Worm (Caenorhabditis elegans) whole organism, L2 larva: ENCODE measurements around the gene F26G1.1.

Experiments used
- F13H6.1 ChIP-seq: sonication (generic microtip); optimal IDR thresholded peaks from 2 replicates; lab custom pipeline; 2016; ENCODE audit warnings: missing genetic modification characterization, missing compliant biosample characterization
- Y55F3AM.14 ChIP-seq: fragments of 200-800 bp; sonication (Bioruptor generic); optimal IDR thresholded peaks from 2 replicates; lab custom pipeline; 2018; ENCODE audit warnings: mild to moderate bottlenecking, missing genetic modification characterization, missing compliant biosample characterization
- ZK546.5 ChIP-seq: sonication (generic microtip); optimal IDR thresholded peaks from 2 replicates; lab custom pipeline; 2017; ENCODE audit warnings: missing biosample characterization, missing genetic modification characterization
- aly-2 ChIP-seq: fragments of 150-350 bp; optimal IDR thresholded peaks from 2 replicates; lab custom pipeline; 2014; ENCODE audit warnings: missing biosample characterization, missing genetic modification characterization
- ama-1 ChIP-seq: fragments of 150-350 bp; optimal IDR thresholded peaks from 2 replicates; lab custom pipeline; 2018; ENCODE audit warnings: inconsistent platforms
- blmp-1 ChIP-seq: sonication (generic microtip); optimal IDR thresholded peaks from 2 replicates; lab custom pipeline; 2017; ENCODE audit warnings: missing genetic modification characterization, mild to moderate bottlenecking, missing compliant biosample characterization, antibody characterized with exemption, moderate library complexity; ENCODE audit not compliant: insufficient read depth
- ceh-16 ChIP-seq: fragments of 150-350 bp; optimal IDR thresholded peaks from 2 replicates; lab custom pipeline; 2014; ENCODE audit warnings: missing biosample characterization, missing genetic modification characterization
- ceh-82 ChIP-seq: fragments of 150-350 bp; optimal IDR thresholded peaks from 2 replicates; lab custom pipeline; 2014; ENCODE audit warnings: missing biosample characterization, missing genetic modification characterization
- crh-2 ChIP-seq: sonication (generic microtip); optimal IDR thresholded peaks from 2 replicates; lab custom pipeline; 2017; ENCODE audit warnings: missing biosample characterization, missing genetic modification characterization
- dmd-4 ChIP-seq: sonication (generic microtip); optimal IDR thresholded peaks from 2 replicates; lab custom pipeline; 2017; ENCODE audit warnings: missing biosample characterization, missing genetic modification characterization
- egl-27 ChIP-seq: sonication (generic microtip); optimal IDR thresholded peaks from 3 replicates; lab custom pipeline; 2017; ENCODE audit warnings: missing biosample characterization, missing genetic modification reagents, missing genetic modification characterization
- elt-1 ChIP-seq: fragments of 150-350 bp; optimal IDR thresholded peaks from 2 replicates; lab custom pipeline; 2014; ENCODE audit warnings: missing biosample characterization, missing genetic modification characterization
- elt-3 ChIP-seq: sonication (generic microtip); optimal IDR thresholded peaks from 2 replicates; lab custom pipeline; 2017; ENCODE audit warnings: missing biosample characterization, missing genetic modification characterization
- fos-1 ChIP-seq: fragments of 150-350 bp; optimal IDR thresholded peaks from 2 replicates; lab custom pipeline; 2014; ENCODE audit warnings: missing biosample characterization, missing genetic modification characterization
- gmeb-1 ChIP-seq: fragments of 150-350 bp; optimal IDR thresholded peaks from 2 replicates; lab custom pipeline; 2014; ENCODE audit warnings: missing biosample characterization, missing genetic modification characterization
- lin-11 ChIP-seq: fragments of 150-350 bp; sonication (generic microtip); optimal IDR thresholded peaks from 2 replicates; lab custom pipeline; 2014; ENCODE audit warnings: missing biosample characterization, missing genetic modification characterization, inconsistent platforms, mixed read lengths
- lin-13 ChIP-seq: fragments of 150-350 bp; optimal IDR thresholded peaks from 2 replicates; lab custom pipeline; 2014; ENCODE audit warnings: missing biosample characterization, missing genetic modification reagents, missing genetic modification characterization
- lin-39 ChIP-seq: fragments of 150-350 bp; optimal IDR thresholded peaks from 2 replicates; lab custom pipeline; 2014; ENCODE audit warnings: missing biosample characterization, missing genetic modification reagents, missing genetic modification characterization
- lsy-2 ChIP-seq, 2 experiments: fragments of 150-350 bp in 1 of 2; sonication (generic microtip) in 1 of 2; optimal IDR thresholded peaks; 2 replicates each; lab custom pipeline; 2014 to 2017; ENCODE audit warnings: missing biosample characterization in 2 of 2, missing genetic modification characterization in 2 of 2
- mab-5 ChIP-seq: fragments of 150-350 bp; optimal IDR thresholded peaks from 2 replicates; lab custom pipeline; 2014; ENCODE audit warnings: missing biosample characterization, missing genetic modification characterization
- mbf-1 ChIP-seq: sonication (generic microtip); optimal IDR thresholded peaks from 2 replicates; lab custom pipeline; 2017; ENCODE audit warnings: missing biosample characterization, missing genetic modification characterization
- nhr-10 ChIP-seq: sonication (generic microtip); optimal IDR thresholded peaks from 2 replicates; lab custom pipeline; 2017; ENCODE audit warnings: missing biosample characterization, missing genetic modification characterization
- nhr-11 ChIP-seq: fragments of 150-350 bp; optimal IDR thresholded peaks from 2 replicates; lab custom pipeline; 2014; ENCODE audit warnings: missing biosample characterization, missing genetic modification characterization
- nhr-21 ChIP-seq: fragments of 150-350 bp; optimal IDR thresholded peaks from 2 replicates; lab custom pipeline; 2014; ENCODE audit warnings: missing biosample characterization, missing genetic modification characterization
- nhr-237 ChIP-seq: fragments of 150-350 bp; optimal IDR thresholded peaks from 2 replicates; lab custom pipeline; 2014; ENCODE audit warnings: missing biosample characterization, missing genetic modification characterization
- nhr-25 ChIP-seq: fragments of 150-350 bp; sonication (generic microtip); optimal IDR thresholded peaks from 3 replicates; lab custom pipeline; 2014; ENCODE audit warnings: missing biosample characterization, missing genetic modification characterization
- nhr-6 ChIP-seq: fragments of 150-350 bp; optimal IDR thresholded peaks from 2 replicates; lab custom pipeline; 2014; ENCODE audit warnings: missing biosample characterization, missing genetic modification characterization
- nhr-77 ChIP-seq: fragments of 150-350 bp; optimal IDR thresholded peaks from 2 replicates; lab custom pipeline; 2014; ENCODE audit warnings: missing biosample characterization, missing genetic modification characterization
- peb-1 ChIP-seq: fragments of 150-350 bp; optimal IDR thresholded peaks from 2 replicates; lab custom pipeline; 2014; ENCODE audit warnings: missing biosample characterization, missing genetic modification characterization
- sem-4 ChIP-seq: fragments of 150-350 bp; optimal IDR thresholded peaks from 2 replicates; lab custom pipeline; 2014; ENCODE audit warnings: missing biosample characterization, missing genetic modification reagents, missing genetic modification characterization
- sma-3 ChIP-seq: sonication (generic microtip); optimal IDR thresholded peaks from 2 replicates; lab custom pipeline; 2016; ENCODE audit warnings: missing genetic modification reagents, missing genetic modification characterization, missing compliant biosample characterization
- sma-9 ChIP-seq, 2 experiments: fragments of 150-350 bp in 1 of 2; sonication (generic microtip) in 1 of 2; optimal IDR thresholded peaks; 2 replicates each; lab custom pipeline; 2014 to 2016; ENCODE audit warnings: missing genetic modification characterization in 2 of 2, mild to moderate bottlenecking in 1 of 2, missing biosample characterization in 1 of 2, missing compliant biosample characterization in 1 of 2, missing genetic modification reagents in 1 of 2, moderate library complexity in 1 of 2
- unc-55 ChIP-seq: fragments of 150-350 bp; sonication (generic microtip); optimal IDR thresholded peaks from 3 replicates; lab custom pipeline; 2014; ENCODE audit warnings: missing biosample characterization, missing genetic modification reagents, missing genetic modification characterization
- unc-62 ChIP-seq: fragments of 150-350 bp; optimal IDR thresholded peaks from 2 replicates; lab custom pipeline; 2014; ENCODE audit warnings: missing biosample characterization, missing genetic modification reagents, missing genetic modification characterization
- ztf-1 ChIP-seq: fragments of 200-800 bp; sonication (Bioruptor generic); conservative IDR thresholded peaks from 2 replicates; pipeline ENCODE4 v1.3.6; 2022; ENCODE audit warnings: missing genetic modification characterization, missing compliant biosample characterization
- ztf-11 ChIP-seq: sonication (generic microtip); optimal IDR thresholded peaks from 2 replicates; lab custom pipeline; 2017; ENCODE audit warnings: missing biosample characterization, missing genetic modification characterization
- ztf-4 ChIP-seq: fragments of 150-350 bp; optimal IDR thresholded peaks from 2 replicates; lab custom pipeline; 2014; ENCODE audit warnings: missing biosample characterization, missing genetic modification characterization

F26G1.1 gene

DNA sequence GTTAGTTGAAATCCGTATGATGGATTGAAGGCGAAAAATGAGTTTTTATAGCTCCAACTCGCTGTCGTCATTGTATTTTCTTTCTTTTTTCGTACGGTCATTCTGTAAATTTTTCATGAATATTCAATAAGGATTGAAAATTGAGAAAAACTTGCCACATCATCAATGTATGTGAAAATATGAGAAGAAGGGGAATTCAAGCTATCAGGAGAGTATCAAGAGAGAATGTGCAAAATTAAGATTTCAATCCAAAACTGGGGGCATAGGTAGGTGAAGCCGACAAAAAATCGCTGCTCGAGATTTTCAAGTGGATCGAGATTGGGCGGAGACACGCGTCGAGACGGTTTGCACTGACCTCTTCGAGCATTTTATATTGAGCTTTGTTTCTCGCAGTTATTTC, 7.0 kb upstream of the F26G1.1 start, which contains the start of gene nep-12:
TSS of gene nep-12 (minus strand) at position 101 of the 400 bp plus-strand sequence.
- no peak for TF ChIP-seq nhr-25 (tag; lab: Kevin White, UChicago)
- no peak for TF ChIP-seq ceh-16 (tag; lab: Kevin White, UChicago)
- no peak for TF ChIP-seq nhr-237 (tag; lab: Kevin White, UChicago)
- TF ChIP-seq gmeb-1 (tag; lab: Kevin White, UChicago), result no peak
- TF ChIP-seq lin-13 (GFP tag; lab: Kevin White, UChicago), result no peak
- TF ChIP-seq blmp-1, result no peak
- TF ChIP-seq nhr-6, result no peak
- no peak for TF ChIP-seq ceh-82 (tag; lab: Kevin White, UChicago)
- TF ChIP-seq mbf-1 (tag; lab: Kevin White, UChicago), result no peak
- no peak for TF ChIP-seq dmd-4
- TF ChIP-seq unc-55, result no peak
- TF ChIP-seq fos-1 (tag; lab: Kevin White, UChicago), result no peak
- no peak for TF ChIP-seq ama-1 (lab: Kevin White, UChicago)
- TF ChIP-seq unc-62 (GFP tag; lab: Kevin White, UChicago), result no peak
- TF ChIP-seq F13H6.1 (tag; lab: Kevin White, UChicago), result no peak
- no peak for TF ChIP-seq elt-1

- TF ChIP-seq sem-4 (tag; lab: Kevin White, UChicago), result no peak
- no peak for TF ChIP-seq sma-9 (GFP tag; optimal IDR thresholded peaks at IDR 0.05; lab: Kevin White, UChicago)
- TF ChIP-seq sma-9 (tag; optimal IDR thresholded peaks at IDR 0.05; lab: Kevin White, UChicago), result no peak
- TF ChIP-seq ztf-4, result no peak
- TF ChIP-seq aly-2 (tag; lab: Kevin White, UChicago), result no peak
- no peak for TF ChIP-seq ZK546.5 (tag; lab: Kevin White, UChicago)
- TF ChIP-seq ceh-82 (tag; lab: Kevin White, UChicago), result no peak
- no peak for TF ChIP-seq crh-2 (tag; lab: Kevin White, UChicago)
- no peak for TF ChIP-seq nhr-11 (tag; lab: Kevin White, UChicago)
- TF ChIP-seq lin-11 (tag; lab: Kevin White, UChicago), result no peak
- no peak for TF ChIP-seq unc-55
- no peak for TF ChIP-seq sma-3 (GFP tag; lab: Kevin White, UChicago)
- TF ChIP-seq nhr-10, result no peak
- no peak for TF ChIP-seq egl-27 (tag; lab: Kevin White, UChicago)
- TF ChIP-seq lsy-2 (tag; optimal IDR thresholded peaks at IDR 0.05; lab: Kevin White, UChicago), result no peak
- TF ChIP-seq gmeb-1 (tag; lab: Kevin White, UChicago), result no peak
- TF ChIP-seq mab-5 (tag; lab: Kevin White, UChicago), result no peak
- no peak for TF ChIP-seq nhr-21
- TF ChIP-seq mbf-1 (tag; lab: Kevin White, UChicago), result no peak
- no peak for TF ChIP-seq nhr-77
- TF ChIP-seq, all 48 proteins: peak for 0
Observed at ce11 chrII:4786181-4786580, 5.2 kb upstream of the F26G1.1 start, which contains the start of gene msp-3. TSS of gene msp-3 (minus strand) at chrII:4786281.

DNA sequence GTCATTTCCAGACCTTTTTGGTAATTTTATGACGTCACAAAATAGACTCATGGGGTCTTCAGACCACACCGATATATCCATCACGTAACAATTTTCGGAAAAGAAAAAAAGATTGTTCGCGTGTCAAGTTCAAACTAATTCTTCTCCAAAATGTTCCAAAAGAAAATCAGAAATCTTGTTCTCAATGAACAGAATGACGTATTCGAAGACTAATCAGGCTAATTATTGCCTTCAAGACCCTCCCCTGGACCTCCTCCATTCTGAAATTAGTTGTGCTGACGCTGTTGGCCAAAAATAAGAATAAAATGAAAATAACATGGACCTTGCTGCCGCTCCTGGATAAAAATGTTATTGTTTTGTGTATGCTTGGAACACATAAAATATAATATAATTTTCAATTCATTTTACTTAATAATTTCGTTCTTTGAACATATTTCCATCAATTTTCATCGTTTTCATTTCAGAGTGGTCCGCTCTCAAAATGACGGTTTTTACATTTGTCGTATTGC, 1.5 kb upstream of the F26G1.1 start, which contains the start of gene F26G1.15:
TSS of gene F26G1.15 (plus strand) at position 459 of the 509 bp plus-strand sequence.
- no peak for TF ChIP-seq gmeb-1 (tag; lab: Kevin White, UChicago)
- TF ChIP-seq egl-27 (tag; lab: Kevin White, UChicago), result no peak
- TF ChIP-seq nhr-25 (tag; lab: Kevin White, UChicago), result no peak
- TF ChIP-seq crh-2 (tag; lab: Kevin White, UChicago), result no peak
- TF ChIP-seq nhr-11 (tag; lab: Kevin White, UChicago), result no peak
- TF ChIP-seq ztf-4, result no peak
- TF ChIP-seq ztf-1, result no peak
- TF ChIP-seq elt-3, result no peak
- TF ChIP-seq ztf-11, result no peak
- no peak for TF ChIP-seq lin-39
- no peak for TF ChIP-seq unc-55
- TF ChIP-seq sma-3 (GFP tag; lab: Kevin White, UChicago), result no peak
- no peak for TF ChIP-seq Y55F3AM.14 (GFP tag; lab: Kevin White, UChicago)
- TF ChIP-seq ceh-82 (tag; lab: Kevin White, UChicago), result no peak
- TF ChIP-seq lin-13 (GFP tag; lab: Kevin White, UChicago), result no peak
- no peak for TF ChIP-seq ZK546.5 (tag; lab: Kevin White, UChicago)
- no peak for TF ChIP-seq peb-1 (tag; lab: Kevin White, UChicago)
- no peak for TF ChIP-seq lin-11 (tag; lab: Kevin White, UChicago)
- TF ChIP-seq mab-5 (tag; lab: Kevin White, UChicago), result no peak
- no peak for TF ChIP-seq F13H6.1 (tag; lab: Kevin White, UChicago)
